Worm (Caenorhabditis elegans) whole organism, young adult: ENCODE measurements around the gene txt-19.

Source experiments
- F49E8.2 ChIP-seq: sonication (generic microtip); optimal IDR thresholded peaks from 3 replicates; lab custom pipeline; 2017; ENCODE audit warnings: missing genetic modification characterization, mild to moderate bottlenecking, missing compliant biosample characterization, antibody characterized with exemption, moderate library complexity; ENCODE audit not compliant: insufficient read depth
- ZK185.1 ChIP-seq: sonication (generic microtip); optimal IDR thresholded peaks from 2 replicates; lab custom pipeline; 2016; ENCODE audit warnings: mild to moderate bottlenecking, missing genetic modification characterization, missing compliant biosample characterization; ENCODE audit not compliant: poor library complexity, severe bottlenecking
- attf-3 ChIP-seq: fragments of 200-800 bp; sonication (Bioruptor generic); conservative IDR thresholded peaks from 2 replicates; pipeline ENCODE4 v1.3.6; 2022; ENCODE audit warnings: missing genetic modification reagents, missing genetic modification characterization, missing compliant biosample characterization
- cebp-1 ChIP-seq, 2 experiments: fragments of 200-800 bp in 1 of 2; sonication (Bioruptor generic) in 1 of 2; sonication (generic microtip) in 1 of 2; IDR thresholded peaks in 1 of 2; optimal IDR thresholded peaks in 1 of 2; 2 replicates each; pipeline versions ENCODE4 v1.3.6 to Lab custom; 2017 to 2022; ENCODE audit warnings: missing compliant biosample characterization in 2 of 2, missing genetic modification characterization in 2 of 2, mild to moderate bottlenecking in 1 of 2, missing genetic modification reagents in 1 of 2, moderate library complexity in 1 of 2
- lin-35 ChIP-seq, 3 experiments: fragments of 150-350 bp in 2 of 3; sonication (generic microtip) in 1 of 3; optimal IDR thresholded peaks; 2 replicates each; lab custom pipeline; 2014 to 2018; ENCODE audit warnings: missing biosample characterization in 3 of 3, missing genetic modification characterization in 3 of 3, missing genetic modification reagents in 3 of 3
- madf-3 ChIP-seq: fragments of 200-800 bp; sonication (Bioruptor generic); IDR thresholded peaks from 2 replicates; pipeline ENCODE4 v1.3.6; 2022; ENCODE audit warnings: missing genetic modification reagents, missing genetic modification characterization, missing compliant biosample characterization
- mcd-1 ChIP-seq: fragments of 200-800 bp; sonication (Bioruptor generic); IDR thresholded peaks from 2 replicates; pipeline ENCODE4 v1.3.6; 2022; ENCODE audit warnings: missing genetic modification reagents, missing genetic modification characterization, missing compliant biosample characterization
- nfya-2 ChIP-seq: fragments of 200-800 bp; sonication (Bioruptor generic); IDR thresholded peaks from 2 replicates; pipeline ENCODE4 v1.3.6; 2022; ENCODE audit warnings: missing genetic modification reagents, missing genetic modification characterization, missing compliant biosample characterization
- rpc-1 ChIP-seq, 2 experiments: fragments of 150-350 bp in 1 of 2; sonication (generic microtip) in 1 of 2; optimal IDR thresholded peaks; 2 replicates each; lab custom pipeline; 2014 to 2018; ENCODE audit warnings: missing biosample characterization in 1 of 2, missing genetic modification characterization in 1 of 2, missing genetic modification reagents in 1 of 2, missing genotype in 1 of 2
- sdz-38 ChIP-seq: sonication (generic microtip); optimal IDR thresholded peaks from 2 replicates; lab custom pipeline; 2016; ENCODE audit warnings: missing genotype, missing genetic modification characterization, missing compliant biosample characterization
- ztf-18 ChIP-seq: sonication (generic microtip); optimal IDR thresholded peaks from 2 replicates; lab custom pipeline; 2016; ENCODE audit warnings: missing genotype, mild to moderate bottlenecking, missing genetic modification characterization, missing compliant biosample characterization

- no peak for TF ChIP-seq ztf-18 (tag; lab: Kevin White, UChicago)
- no peak for TF ChIP-seq rpc-1 (optimal IDR thresholded peaks at IDR 0.05; lab: Kevin White, UChicago)
- TF ChIP-seq rpc-1 (tag; optimal IDR thresholded peaks at IDR 0.05; lab: Kevin White, UChicago) = no peak
- no peak for TF ChIP-seq lin-35 (GFP tag; optimal IDR thresholded peaks at IDR 0.05; lab: Kevin White, UChicago)
- TF ChIP-seq nfya-2 = no peak
- TF ChIP-seq mcd-1 (GFP tag; lab: Robert Waterston, UW) = no peak
- TF ChIP-seq F49E8.2 (tag; lab: Kevin White, UChicago) = no peak
- TF ChIP-seq ZK185.1 (tag; lab: Kevin White, UChicago) = no peak
- TF ChIP-seq sdz-38 = no peak
- no peak for TF ChIP-seq attf-3
- no peak for TF ChIP-seq cebp-1 (GFP tag; IDR thresholded peaks at IDR 0.05; lab: Robert Waterston, UW)
- no peak for TF ChIP-seq cebp-1 (tag; optimal IDR thresholded peaks at IDR 0.05; lab: Kevin White, UChicago)
- TF ChIP-seq madf-3 (GFP tag; lab: Robert Waterston, UW) = no peak
Observed at ce11 chrIV:12865884-12866283, 20.2 kb downstream of the txt-19 start, which contains the start of gene clec-186.
